Fruit fly (Drosophila melanogaster) whole organism, embryonic: ENCODE data around the gene CG4424.

Source experiments
- Atf6 ChIP-seq: fragments of 200-800 bp; sonication (Bioruptor generic); IDR thresholded peaks from 2 replicates; pipeline ENCODE4 v1.3.6; 2022; ENCODE audit warnings: missing biosample characterization, missing genetic modification characterization
- B-H1 ChIP-seq: fragments of 200-800 bp; sonication (Bioruptor generic); IDR thresholded peaks from 3 replicates; pipeline ENCODE4 v1.3.6; 2022; ENCODE audit warnings: missing biosample characterization, missing genetic modification characterization
- CG10366 ChIP-seq: fragments of 200-800 bp; sonication (Bioruptor generic); IDR thresholded peaks from 2 replicates; pipeline ENCODE4 v1.3.6; 2022; ENCODE audit warnings: missing biosample characterization, missing genetic modification characterization
- CG11695 ChIP-seq: fragments of 200-800 bp; sonication (Bioruptor generic); IDR thresholded peaks from 3 replicates; pipeline ENCODE4 v1.3.6; 2022; ENCODE audit warnings: missing biosample characterization, missing genetic modification characterization
- CG14050 ChIP-seq: fragments of 200-800 bp; sonication (Bioruptor generic); IDR thresholded peaks from 3 replicates; pipeline ENCODE4 v1.3.6; 2022; ENCODE audit warnings: missing biosample characterization, missing genetic modification characterization
- CG18011 ChIP-seq: fragments of 200-800 bp; sonication (Bioruptor generic); optimal IDR thresholded peaks from 2 replicates; lab custom pipeline; 2017; ENCODE audit warnings: missing biosample characterization, missing genetic modification characterization, mild to moderate bottlenecking, moderate library complexity, missing genotype
- CG3065 ChIP-seq: fragments of 200-800 bp; sonication (Bioruptor generic); optimal IDR thresholded peaks from 2 replicates; lab custom pipeline; 2016; ENCODE audit warnings: missing biosample characterization, missing genetic modification characterization
- CG3407 ChIP-seq: fragments of 200-800 bp; sonication (Bioruptor generic); optimal IDR thresholded peaks from 2 replicates; lab custom pipeline; 2018; ENCODE audit warnings: missing biosample characterization, mild to moderate bottlenecking, missing genetic modification characterization
- CG4404 ChIP-seq: fragments of 200-800 bp; sonication (Bioruptor generic); IDR thresholded peaks from 2 replicates; pipeline ENCODE4 v1.3.6; 2022; ENCODE audit warnings: missing biosample characterization, missing genetic modification characterization
- CG6175 ChIP-seq: fragments of 200-800 bp; sonication (Bioruptor generic); IDR thresholded peaks from 3 replicates; pipeline ENCODE4 v1.3.6; 2022; ENCODE audit warnings: missing biosample characterization, missing genetic modification characterization
- CG6689 ChIP-seq: fragments of 200-800 bp; sonication (Bioruptor generic); IDR thresholded peaks from 2 replicates; pipeline ENCODE4 v1.3.6; 2022; ENCODE audit warnings: missing biosample characterization, missing genetic modification characterization
- CG6791 ChIP-seq: fragments of 200-800 bp; sonication (Bioruptor generic); IDR thresholded peaks from 3 replicates; pipeline ENCODE4 v1.3.6; 2022; ENCODE audit warnings: missing biosample characterization, missing genetic modification characterization; ENCODE audit not compliant: partially characterized antibody
- CG6813 ChIP-seq: fragments of 200-800 bp; sonication (Bioruptor generic); optimal IDR thresholded peaks from 2 replicates; lab custom pipeline; 2017; ENCODE audit warnings: missing biosample characterization, missing genetic modification characterization, mild to moderate bottlenecking, moderate library complexity, missing genetic modification reagents
- CG8089 ChIP-seq: fragments of 200-800 bp; sonication (Bioruptor generic); optimal IDR thresholded peaks from 3 replicates; lab custom pipeline; 2016; ENCODE audit warnings: missing biosample characterization, missing genetic modification characterization
- D19B ChIP-seq: fragments of 200-800 bp; sonication (Bioruptor generic); optimal IDR thresholded peaks from 2 replicates; lab custom pipeline; 2017; ENCODE audit warnings: missing biosample characterization, mild to moderate bottlenecking, missing genetic modification characterization
- Dek ChIP-seq: fragments of 200-800 bp; sonication (Bioruptor generic); optimal IDR thresholded peaks from 3 replicates; lab custom pipeline; 2019; ENCODE audit warnings: missing biosample characterization, mild to moderate bottlenecking, missing genetic modification characterization, moderate library complexity
- Eip74EF ChIP-seq, 2 experiments: fragments of 200-800 bp in 1 of 2; fragments of >200 bp in 1 of 2; sonication (Bioruptor generic) in 1 of 2; optimal IDR thresholded peaks; 2 replicates each; lab custom pipeline; 2017 to 2019; ENCODE audit warnings: missing biosample characterization in 2 of 2, missing genetic modification characterization in 2 of 2, mild to moderate bottlenecking in 1 of 2, moderate library complexity in 1 of 2
- Fer2 ChIP-seq: fragments of 200-800 bp; sonication (Bioruptor generic); optimal IDR thresholded peaks from 2 replicates; lab custom pipeline; 2018; ENCODE audit warnings: missing biosample characterization, mild to moderate bottlenecking, missing genetic modification characterization, moderate library complexity
- Fer3 ChIP-seq: fragments of 200-800 bp; sonication (Bioruptor generic); optimal IDR thresholded peaks from 2 replicates; lab custom pipeline; 2018; ENCODE audit warnings: missing biosample characterization, mild to moderate bottlenecking, missing genetic modification characterization, moderate library complexity
- Hmr ChIP-seq: fragments of 200-800 bp; sonication (Bioruptor generic); optimal IDR thresholded peaks from 3 replicates; lab custom pipeline; 2017; ENCODE audit warnings: mild to moderate bottlenecking, missing biosample characterization, missing genetic modification reagents, missing genetic modification characterization
- Jarid2 ChIP-seq: fragments of 200-800 bp; sonication (Bioruptor generic); optimal IDR thresholded peaks from 3 replicates; lab custom pipeline; 2017; ENCODE audit warnings: mild to moderate bottlenecking, missing biosample characterization, missing genetic modification reagents, missing genetic modification characterization
- Myb ChIP-seq: fragments of 200-800 bp; sonication (Bioruptor generic); optimal IDR thresholded peaks from 2 replicates; lab custom pipeline; 2016; ENCODE audit warnings: missing biosample characterization, missing genetic modification characterization
- NC2α ChIP-seq: fragments of 200-800 bp; sonication (Bioruptor generic); optimal IDR thresholded peaks from 2 replicates; lab custom pipeline; 2016; ENCODE audit warnings: missing biosample characterization, missing genetic modification characterization
- Ravus ChIP-seq: fragments of 200-800 bp; sonication (Bioruptor generic); IDR thresholded peaks from 2 replicates; pipeline ENCODE4 v1.3.6; 2022; ENCODE audit warnings: missing biosample characterization, missing genetic modification characterization
- Sox100B ChIP-seq: fragments of 200-800 bp; sonication (Bioruptor generic); optimal IDR thresholded peaks from 3 replicates; lab custom pipeline; 2018; ENCODE audit warnings: missing biosample characterization, mild to moderate bottlenecking, missing genetic modification characterization
- Usf ChIP-seq: fragments of 200-800 bp; sonication (Bioruptor generic); optimal IDR thresholded peaks from 2 replicates; lab custom pipeline; 2017; ENCODE audit warnings: missing genotype, missing biosample characterization, missing genetic modification characterization
- bigmax ChIP-seq: fragments of 200-800 bp; sonication (Bioruptor generic); optimal IDR thresholded peaks from 2 replicates; lab custom pipeline; 2018; ENCODE audit warnings: missing biosample characterization, mild to moderate bottlenecking, missing genetic modification characterization
- cwo ChIP-seq: fragments of 200-800 bp; sonication (Bioruptor generic); optimal IDR thresholded peaks from 3 replicates; lab custom pipeline; 2017; ENCODE audit warnings: missing biosample characterization, missing genetic modification characterization, mild to moderate bottlenecking, moderate library complexity, missing genetic modification reagents
- eve ChIP-seq, 2 experiments: fragments of >200 bp; optimal IDR thresholded peaks; 2 replicates each; lab custom pipeline; 2017; ENCODE audit warnings: missing biosample characterization in 2 of 2, missing genetic modification characterization in 2 of 2
- ftz-f1 ChIP-seq: fragments of 200-800 bp; sonication (Bioruptor generic); optimal IDR thresholded peaks from 2 replicates; lab custom pipeline; 2016; ENCODE audit warnings: missing biosample characterization, missing genetic modification characterization
- gcm ChIP-seq: fragments of 200-800 bp; sonication (Bioruptor generic); optimal IDR thresholded peaks from 2 replicates; lab custom pipeline; 2019; ENCODE audit warnings: missing biosample characterization, mild to moderate bottlenecking, missing genetic modification characterization, moderate library complexity
- gfzf ChIP-seq: fragments of 200-800 bp; sonication (Bioruptor generic); optimal IDR thresholded peaks from 2 replicates; lab custom pipeline; 2016; ENCODE audit warnings: missing biosample characterization, mild to moderate bottlenecking, missing genetic modification characterization, moderate library complexity
- ham ChIP-seq: fragments of 200-800 bp; sonication (Bioruptor generic); IDR thresholded peaks from 2 replicates; pipeline ENCODE4 v1.3.6; 2022; ENCODE audit warnings: missing biosample characterization, missing genetic modification characterization
- hth ChIP-seq: fragments of >200 bp; optimal IDR thresholded peaks from 2 replicates; lab custom pipeline; 2017; ENCODE audit warnings: inconsistent platforms
- inv ChIP-seq: fragments of 200-800 bp; sonication (Bioruptor generic); IDR thresholded peaks from 2 replicates; pipeline ENCODE4 v1.3.6; 2022; ENCODE audit warnings: missing biosample characterization, missing genetic modification characterization; ENCODE audit not compliant: partially characterized antibody
- jigr1 ChIP-seq: fragments of 200-800 bp; sonication (Bioruptor generic); IDR thresholded peaks from 3 replicates; pipeline ENCODE4 v1.3.6; 2022; ENCODE audit warnings: missing biosample characterization, missing genetic modification characterization
- lbe ChIP-seq: fragments of 200-800 bp; sonication (Bioruptor generic); optimal IDR thresholded peaks from 2 replicates; lab custom pipeline; 2016; ENCODE audit warnings: missing biosample characterization, mild to moderate bottlenecking, missing genetic modification characterization
- mld ChIP-seq: fragments of 200-800 bp; sonication (Bioruptor generic); IDR thresholded peaks from 3 replicates; pipeline ENCODE4 v1.3.6; 2022; ENCODE audit warnings: missing biosample characterization, missing genetic modification characterization; ENCODE audit not compliant: partially characterized antibody
- nom ChIP-seq: fragments of 200-800 bp; sonication (Bioruptor generic); optimal IDR thresholded peaks from 2 replicates; lab custom pipeline; 2017; ENCODE audit warnings: missing biosample characterization, missing genetic modification characterization, mild to moderate bottlenecking, moderate library complexity, missing genetic modification reagents
- peb ChIP-seq: fragments of 200-800 bp; sonication (Bioruptor generic); IDR thresholded peaks from 2 replicates; pipeline ENCODE4 v1.3.6; 2022; ENCODE audit warnings: missing biosample characterization, missing genetic modification characterization
- sens ChIP-seq: fragments of 200-800 bp; sonication (Bioruptor generic); peaks from one replicate; lab custom pipeline; 2016; ENCODE audit warnings: missing biosample characterization, missing genetic modification characterization
- sisA ChIP-seq: fragments of 200-800 bp; sonication (Bioruptor generic); IDR thresholded peaks from 2 replicates; pipeline ENCODE4 v1.3.6; 2022; ENCODE audit warnings: missing biosample characterization, missing genetic modification characterization
- sr ChIP-seq: fragments of 200-800 bp; sonication (Bioruptor generic); IDR thresholded peaks from 3 replicates; pipeline ENCODE4 v1.3.6; 2022; ENCODE audit warnings: missing biosample characterization, missing genetic modification characterization
- sug ChIP-seq: fragments of 200-800 bp; optimal IDR thresholded peaks from 2 replicates; lab custom pipeline; 2019; ENCODE audit warnings: missing biosample characterization, mild to moderate bottlenecking, missing genetic modification characterization, moderate library complexity
- tin ChIP-seq: fragments of 200-800 bp; sonication (Bioruptor generic); optimal IDR thresholded peaks from 3 replicates; lab custom pipeline; 2016; ENCODE audit warnings: missing biosample characterization, missing genetic modification characterization
- tll ChIP-seq, 2 experiments: fragments of 200-800 bp in 1 of 2; fragments of >200 bp in 1 of 2; sonication (Bioruptor generic) in 1 of 2; optimal IDR thresholded peaks; 2 replicates each; lab custom pipeline; 2017 to 2019; ENCODE audit warnings: missing biosample characterization in 2 of 2, missing genetic modification characterization in 2 of 2, mild to moderate bottlenecking in 1 of 2, moderate library complexity in 1 of 2
- unpg ChIP-seq: fragments of 200-800 bp; sonication (Bioruptor generic); optimal IDR thresholded peaks from 3 replicates; lab custom pipeline; 2018; ENCODE audit warnings: missing biosample characterization, mild to moderate bottlenecking, missing genetic modification characterization, moderate library complexity
- vfl ChIP-seq: fragments of 200-800 bp; sonication (Bioruptor generic); optimal IDR thresholded peaks from 2 replicates; lab custom pipeline; 2016; ENCODE audit warnings: missing biosample characterization, missing genetic modification characterization
- zf30C ChIP-seq: fragments of 200-800 bp; sonication (Bioruptor generic); optimal IDR thresholded peaks from 3 replicates; lab custom pipeline; 2018; ENCODE audit warnings: missing biosample characterization, mild to moderate bottlenecking, missing genetic modification characterization

CG4424 gene

DNA sequence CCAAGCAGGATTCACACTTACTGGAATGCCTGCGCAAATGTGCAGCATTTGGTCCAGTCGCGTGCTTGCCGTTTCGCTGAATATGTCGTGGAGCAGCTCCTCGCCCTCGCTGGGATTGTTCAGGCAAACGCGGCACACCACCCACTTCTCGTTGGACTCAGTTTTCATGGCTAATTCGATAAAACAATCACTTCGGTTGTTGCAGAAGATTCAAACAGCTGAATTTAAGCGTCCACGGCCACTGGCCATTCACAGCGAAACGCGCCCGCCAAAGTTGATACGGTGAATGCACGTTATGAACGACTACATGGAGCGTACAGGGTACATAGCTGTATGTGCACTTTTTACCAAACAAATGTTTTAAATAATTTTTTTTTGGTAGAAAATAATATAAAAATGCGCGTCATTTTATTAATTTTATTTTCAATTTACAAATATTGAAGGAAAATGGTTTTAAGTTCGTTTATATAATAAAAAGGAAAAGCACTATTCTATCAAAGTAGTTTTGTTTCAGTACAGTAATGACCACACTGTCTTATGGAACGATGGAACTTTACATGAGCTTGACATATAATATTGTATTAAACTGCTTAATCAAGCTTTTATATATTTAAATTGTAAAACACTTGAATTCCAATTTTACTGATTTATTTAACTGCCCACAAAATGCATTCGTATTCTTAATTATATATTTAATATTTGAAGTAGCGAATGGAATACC lies 3.4 kb upstream of the CG4424 start, which contains the start of gene trem (continued):
- TF ChIP-seq sens, result peak; percentile 82
- TF ChIP-seq D19B (GFP tag; lab: Kevin White, UChicago), result peak; percentile 87
- peak; percentile 63 for TF ChIP-seq CG10366
- no peak for TF ChIP-seq Ravus (GFP tag; lab: Robert Waterston, UW)
- peak; percentile 47; the same call in 1 of the 2 replicates for TF ChIP-seq Atf6
- TF ChIP-seq inv (GFP tag; lab: Robert Waterston, UW), result no peak
- TF ChIP-seq sug, result peak; percentile 82
- no peak for TF ChIP-seq mld
- no peak for TF ChIP-seq hth (lab: Kevin White, UChicago)
- no peak; the same call in 2 of the 3 replicates for TF ChIP-seq B-H1 (GFP tag; lab: Robert Waterston, UW)
- peak in 1 of 2 experiments; percentile 0 for TF ChIP-seq tll (GFP tag; optimal IDR thresholded peaks at IDR 0.05; lab: Kevin White, UChicago)
- peak; percentile 63 for TF ChIP-seq Fer3 (tag; lab: Kevin White, UChicago)
- no peak for TF ChIP-seq zf30C
- peak; percentile 49; the same call in 1 of the 3 replicates for TF ChIP-seq CG11695 (GFP tag; lab: Robert Waterston, UW)
- no peak for TF ChIP-seq Jarid2 (GFP tag; lab: Kevin White, UChicago)
- no peak for TF ChIP-seq ftz-f1 (GFP tag; lab: Kevin White, UChicago)
- no peak for TF ChIP-seq CG6791 (GFP tag; lab: Robert Waterston, UW)
- TF ChIP-seq bigmax (GFP tag; lab: Kevin White, UChicago), result no peak
- no peak for TF ChIP-seq Eip74EF (GFP tag; optimal IDR thresholded peaks at IDR 0.05; lab: Kevin White, UChicago)
- TF ChIP-seq CG18011 (GFP tag; lab: Kevin White, UChicago), result peak; percentile 44
- TF ChIP-seq lbe (GFP tag; lab: Kevin White, UChicago), result no peak
- no peak for TF ChIP-seq NC2α
- peak; percentile 57; the same call in 1 of the 2 replicates for TF ChIP-seq CG6689 (GFP tag; lab: Robert Waterston, UW)
- no peak for TF ChIP-seq gfzf (GFP tag; lab: Kevin White, UChicago)
- TF ChIP-seq jigr1 (GFP tag; lab: Robert Waterston, UW), result peak; percentile 74; the same call in 2 of the 3 replicates
- TF ChIP-seq peb (GFP tag; lab: Robert Waterston, UW), result 0 out of 2 replicates have a peak, but pooled peaks have one; percentile 13
- peak; percentile 31; the same call in 1 of the 3 replicates for TF ChIP-seq CG6175 (GFP tag; lab: Robert Waterston, UW)
- no peak for TF ChIP-seq nom (GFP tag; lab: Kevin White, UChicago)
- TF ChIP-seq Fer2 (tag; lab: Kevin White, UChicago), result peak; percentile 67
- TF ChIP-seq CG4404 (GFP tag; lab: Robert Waterston, UW), result peak; percentile 85
- peak; percentile 61 for TF ChIP-seq unpg (GFP tag; lab: Kevin White, UChicago)
- TF ChIP-seq tin (GFP tag; lab: Kevin White, UChicago), result peak; percentile 76
- no peak for TF ChIP-seq eve (GFP tag; optimal IDR thresholded peaks at IDR 0.05; lab: Kevin White, UChicago)
- peak; percentile 25; the same call in 1 of the 3 replicates for TF ChIP-seq CG14050
- TF ChIP-seq gcm, result no peak
- no peak for TF ChIP-seq vfl (GFP tag; lab: Kevin White, UChicago)
- TF ChIP-seq Usf (GFP tag; lab: Kevin White, UChicago), result peak; percentile 85
- TF ChIP-seq Sox100B, result no peak
- peak; percentile 16 for TF ChIP-seq CG8089 (GFP tag; lab: Kevin White, UChicago)
- TF ChIP-seq cwo, result peak; percentile 39
- no peak for TF ChIP-seq CG6813
- TF ChIP-seq CG3407 (GFP tag; lab: Kevin White, UChicago), result peak; percentile 48
- TF ChIP-seq Dek (tag; lab: Kevin White, UChicago), result peak; percentile 75
- peak; percentile 78 for TF ChIP-seq sisA (GFP tag; lab: Robert Waterston, UW)
- peak; percentile 10 for TF ChIP-seq Myb (GFP tag; lab: Kevin White, UChicago)
- TF ChIP-seq CG3065 (GFP tag; lab: Kevin White, UChicago), result peak; percentile 22
- TF ChIP-seq Hmr (GFP tag; lab: Kevin White, UChicago), result no peak
- no peak for TF ChIP-seq sr (GFP tag; lab: Robert Waterston, UW)
- no peak for TF ChIP-seq ham (GFP tag; lab: Robert Waterston, UW)
